Worm (Caenorhabditis elegans) whole organism, L1 larva: ENCODE measurements around the gene F09E10.7.

Experiments
- C04F5.9 ChIP-seq: sonication (generic microtip); optimal IDR thresholded peaks from 2 replicates; lab custom pipeline; 2016; ENCODE audit warnings: missing genetic modification characterization, missing compliant biosample characterization
- F16B12.6 ChIP-seq: fragments of 150-350 bp; optimal IDR thresholded peaks from 2 replicates; lab custom pipeline; 2014; ENCODE audit warnings: missing biosample characterization, missing genetic modification characterization
- Y116A8C.19 ChIP-seq: sonication (generic microtip); optimal IDR thresholded peaks from 2 replicates; lab custom pipeline; 2016; ENCODE audit warnings: missing compliant biosample characterization, missing genetic modification characterization, borderline replicate concordance
- aha-1 ChIP-seq: fragments of 150-350 bp; optimal IDR thresholded peaks from 2 replicates; lab custom pipeline; 2014; ENCODE audit warnings: missing biosample characterization, missing genetic modification characterization
- alr-1 ChIP-seq: fragments of 200-800 bp; sonication (Bioruptor generic); optimal IDR thresholded peaks from 2 replicates; lab custom pipeline; 2018; ENCODE audit warnings: borderline replicate concordance, mild to moderate bottlenecking, missing genetic modification characterization, missing compliant biosample characterization
- ama-1 ChIP-seq: fragments of 150-350 bp; optimal IDR thresholded peaks from 2 replicates; lab custom pipeline; 2014
- blmp-1 ChIP-seq: fragments of 150-350 bp; optimal IDR thresholded peaks from 2 replicates; lab custom pipeline; 2014; ENCODE audit warnings: missing biosample characterization, missing genetic modification characterization
- ceh-63 ChIP-seq: fragments of 200-800 bp; sonication (Bioruptor generic); optimal IDR thresholded peaks from 2 replicates; lab custom pipeline; 2018; ENCODE audit warnings: mild to moderate bottlenecking, missing genetic modification characterization, missing compliant biosample characterization
- ceh-82 ChIP-seq, 3 experiments: fragments of 150-350 bp in 1 of 3; sonication (generic microtip) in 2 of 3; optimal IDR thresholded peaks; 2 replicates each; lab custom pipeline; 2014 to 2017; ENCODE audit warnings: missing biosample characterization in 3 of 3, missing genetic modification characterization in 3 of 3
- ceh-88 ChIP-seq: fragments of 200-800 bp; sonication (Bioruptor generic); IDR thresholded peaks from 2 replicates; pipeline ENCODE4 v1.3.6; 2022; ENCODE audit warnings: missing genetic modification characterization, missing compliant biosample characterization
- ceh-90 ChIP-seq: sonication (generic microtip); optimal IDR thresholded peaks from 2 replicates; lab custom pipeline; 2016; ENCODE audit warnings: missing genetic modification characterization, missing compliant biosample characterization
- dpl-1 ChIP-seq, 3 experiments: fragments of 150-350 bp in 2 of 3; sonication (generic microtip) in 1 of 3; optimal IDR thresholded peaks; 2 replicates each; lab custom pipeline; 2014 to 2017; ENCODE audit warnings: missing biosample characterization in 3 of 3, missing genetic modification characterization in 3 of 3, missing genetic modification reagents in 3 of 3
- egl-13 ChIP-seq: sonication (generic microtip); optimal IDR thresholded peaks from 2 replicates; lab custom pipeline; 2016; ENCODE audit warnings: missing genotype, missing genetic modification reagents, missing genetic modification characterization, missing compliant biosample characterization
- elt-2 ChIP-seq: sonication (generic microtip); optimal IDR thresholded peaks from 2 replicates; lab custom pipeline; 2016; ENCODE audit warnings: missing genetic modification characterization, mild to moderate bottlenecking, inconsistent platforms, missing compliant biosample characterization, missing genetic modification reagents
- elt-3 ChIP-seq, 6 experiments: fragments of 150-350 bp in 1 of 6; sonication (generic microtip); optimal IDR thresholded peaks; 2 replicates each; lab custom pipeline; 2017 to 2018; ENCODE audit warnings: missing biosample characterization in 6 of 6, missing genetic modification characterization in 6 of 6, inconsistent platforms in 1 of 6
- ets-5 ChIP-seq: fragments of 200-800 bp; sonication (Bioruptor generic); IDR thresholded peaks from 2 replicates; pipeline ENCODE4 v1.3.6; 2022; ENCODE audit warnings: missing genetic modification characterization, missing compliant biosample characterization
- fkh-8 ChIP-seq: sonication (generic microtip); optimal IDR thresholded peaks from 2 replicates; lab custom pipeline; 2016; ENCODE audit warnings: mild to moderate bottlenecking, missing genetic modification characterization, missing compliant biosample characterization
- hlh-17 ChIP-seq: fragments of 200-800 bp; sonication (Bioruptor generic); optimal IDR thresholded peaks from 2 replicates; lab custom pipeline; 2018; ENCODE audit warnings: missing genetic modification characterization, mild to moderate bottlenecking, missing compliant biosample characterization, moderate library complexity, borderline replicate concordance
- isw-1 ChIP-seq: fragments of 200-800 bp; sonication (Bioruptor generic); IDR thresholded peaks from 2 replicates; pipeline ENCODE4 v1.3.6; 2022; ENCODE audit warnings: missing genetic modification characterization, missing compliant biosample characterization
- lin-14 ChIP-seq: fragments of 200-800 bp; sonication (Bioruptor generic); optimal IDR thresholded peaks from 2 replicates; lab custom pipeline; 2018; ENCODE audit warnings: mild to moderate bottlenecking, missing genetic modification characterization, moderate library complexity, missing compliant biosample characterization
- lin-15B ChIP-seq: fragments of 150-350 bp; sonication (generic microtip); optimal IDR thresholded peaks from 3 replicates; lab custom pipeline; 2014; ENCODE audit warnings: missing biosample characterization, missing genetic modification characterization
- lin-35 ChIP-seq, 2 experiments: fragments of 150-350 bp; optimal IDR thresholded peaks; 2 replicates each; lab custom pipeline; 2014; ENCODE audit warnings: missing biosample characterization in 2 of 2, missing genetic modification characterization in 2 of 2, missing genetic modification reagents in 2 of 2
- lin-39 ChIP-seq: fragments of 150-350 bp; optimal IDR thresholded peaks from 2 replicates; lab custom pipeline; 2014; ENCODE audit warnings: missing biosample characterization, missing genetic modification reagents, missing genetic modification characterization
- lir-3 ChIP-seq: sonication (generic microtip); optimal IDR thresholded peaks from 2 replicates; lab custom pipeline; 2016; ENCODE audit warnings: mild to moderate bottlenecking, missing genetic modification characterization, moderate library complexity, missing compliant biosample characterization; ENCODE audit not compliant: poor library complexity
- mab-9 ChIP-seq: fragments of 200-800 bp; sonication (Bioruptor generic); IDR thresholded peaks from 2 replicates; pipeline ENCODE4 v1.3.6; 2022; ENCODE audit warnings: missing genetic modification reagents, missing genetic modification characterization, missing compliant biosample characterization
- mdl-1 ChIP-seq, 2 experiments: fragments of 150-350 bp; optimal IDR thresholded peaks; 2 replicates each; lab custom pipeline; 2014 to 2017; ENCODE audit warnings: missing biosample characterization in 2 of 2, missing genetic modification characterization in 2 of 2, inconsistent platforms in 1 of 2
- mep-1 ChIP-seq: fragments of 150-350 bp; optimal IDR thresholded peaks from 2 replicates; lab custom pipeline; 2014; ENCODE audit warnings: missing biosample characterization, missing genetic modification characterization
- nhr-19 ChIP-seq: fragments of 200-800 bp; sonication (Bioruptor generic); conservative IDR thresholded peaks from 2 replicates; pipeline ENCODE4 v1.3.6; 2022; ENCODE audit warnings: missing genetic modification characterization, missing compliant biosample characterization
- nhr-28 ChIP-seq: fragments of 150-350 bp; optimal IDR thresholded peaks from 2 replicates; lab custom pipeline; 2014; ENCODE audit warnings: missing biosample characterization, missing genetic modification characterization
- nhr-71 ChIP-seq: sonication (generic microtip); optimal IDR thresholded peaks from 2 replicates; lab custom pipeline; 2016; ENCODE audit warnings: mild to moderate bottlenecking, missing genetic modification characterization, moderate library complexity, missing compliant biosample characterization
- nhr-76 ChIP-seq: sonication (generic microtip); optimal IDR thresholded peaks from 2 replicates; lab custom pipeline; 2017; ENCODE audit warnings: missing biosample characterization, missing genetic modification characterization
- nhr-77 ChIP-seq: fragments of 150-350 bp; optimal IDR thresholded peaks from 2 replicates; lab custom pipeline; 2014; ENCODE audit warnings: missing biosample characterization, missing genetic modification characterization
- nhr-85 ChIP-seq: sonication (generic microtip); peaks from one replicate; lab custom pipeline; 2016; ENCODE audit warnings: missing genetic modification characterization, inconsistent platforms, missing compliant biosample characterization
- pag-3 ChIP-seq: sonication (generic microtip); optimal IDR thresholded peaks from 2 replicates; lab custom pipeline; 2017; ENCODE audit warnings: missing genetic modification characterization, mild to moderate bottlenecking, missing compliant biosample characterization, antibody characterized with exemption, borderline replicate concordance; ENCODE audit not compliant: insufficient read depth
- pax-3 ChIP-seq: fragments of 200-800 bp; sonication (Bioruptor generic); optimal IDR thresholded peaks from 2 replicates; lab custom pipeline; 2018; ENCODE audit warnings: mild to moderate bottlenecking, missing genetic modification characterization, moderate library complexity, missing compliant biosample characterization
- rnt-1 ChIP-seq: sonication (generic microtip); optimal IDR thresholded peaks from 2 replicates; lab custom pipeline; 2016; ENCODE audit warnings: mild to moderate bottlenecking, missing genetic modification characterization, moderate library complexity, missing compliant biosample characterization
- skn-1 ChIP-seq: fragments of 150-350 bp; optimal IDR thresholded peaks from 2 replicates; lab custom pipeline; 2014; ENCODE audit warnings: missing biosample characterization, missing genetic modification characterization
- snpc-4 ChIP-seq: fragments of 150-350 bp; optimal IDR thresholded peaks from 2 replicates; lab custom pipeline; 2014; ENCODE audit warnings: missing biosample characterization, missing genetic modification characterization
- sox-4 ChIP-seq: sonication (generic microtip); optimal IDR thresholded peaks from 2 replicates; lab custom pipeline; 2016; ENCODE audit warnings: missing genetic modification characterization, missing compliant biosample characterization
- swsn-7 ChIP-seq: sonication (generic microtip); optimal IDR thresholded peaks from 2 replicates; lab custom pipeline; 2016; ENCODE audit warnings: missing genetic modification characterization, missing compliant biosample characterization
- unc-98 ChIP-seq: fragments of 200-800 bp; sonication (Bioruptor generic); IDR thresholded peaks from 2 replicates; pipeline ENCODE4 v1.3.6; 2022; ENCODE audit warnings: missing genetic modification characterization, missing compliant biosample characterization
- vab-15 ChIP-seq: sonication (generic microtip); optimal IDR thresholded peaks from 2 replicates; lab custom pipeline; 2017; ENCODE audit warnings: missing genotype, mild to moderate bottlenecking, missing genetic modification characterization, missing compliant biosample characterization
- xbp-1 ChIP-seq: sonication (generic microtip); optimal IDR thresholded peaks from 2 replicates; lab custom pipeline; 2016; ENCODE audit warnings: missing genetic modification characterization, missing compliant biosample characterization
- zag-1 ChIP-seq: fragments of 150-350 bp; optimal IDR thresholded peaks from 2 replicates; lab custom pipeline; 2014; ENCODE audit warnings: missing biosample characterization, missing genetic modification characterization
- zip-4 ChIP-seq: fragments of 200-800 bp; sonication (Bioruptor generic); optimal IDR thresholded peaks from 2 replicates; lab custom pipeline; 2018; ENCODE audit warnings: mild to moderate bottlenecking, missing genetic modification characterization, moderate library complexity, missing compliant biosample characterization
- ztf-4 ChIP-seq: fragments of 150-350 bp; optimal IDR thresholded peaks from 2 replicates; lab custom pipeline; 2014; ENCODE audit warnings: missing biosample characterization, missing genetic modification characterization

The F09E10.7 gene

DNA sequence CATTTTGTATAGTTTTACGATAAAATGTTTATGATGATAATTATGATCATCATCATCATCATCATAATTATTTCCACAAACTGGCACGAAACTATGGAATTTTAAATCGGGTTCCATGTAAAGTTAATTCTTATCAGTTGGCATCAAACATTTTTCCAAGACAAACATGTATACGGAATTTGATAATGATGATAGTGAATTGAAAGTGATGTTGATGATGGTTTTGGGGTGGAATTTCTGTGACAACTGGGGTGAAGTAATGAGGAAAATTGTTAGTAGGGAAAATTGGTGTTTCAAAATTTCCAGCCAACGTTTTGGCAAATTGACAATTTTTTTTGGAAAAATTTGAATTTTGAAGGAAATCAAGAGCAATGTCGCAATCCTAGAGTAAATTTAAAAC is 41.9 kb downstream of the F09E10.7 start:
- TF ChIP-seq ceh-82 (tag; optimal IDR thresholded peaks at IDR 0.05; lab: Kevin White, UChicago) (no peak), swsn-7 (tag; lab: Kevin White, UChicago) (no peak), ceh-90 (tag; lab: Kevin White, UChicago) (no peak), isw-1 (GFP tag; lab: Robert Waterston, UW) (no peak), egl-13 (tag; lab: Kevin White, UChicago) (no peak), blmp-1 (tag; lab: Kevin White, UChicago) (peak; percentile 51), vab-15 (tag; lab: Kevin White, UChicago) (no peak), hlh-17 (no peak)
- TF ChIP-seq, all 84 proteins: peak for 1

DNA sequence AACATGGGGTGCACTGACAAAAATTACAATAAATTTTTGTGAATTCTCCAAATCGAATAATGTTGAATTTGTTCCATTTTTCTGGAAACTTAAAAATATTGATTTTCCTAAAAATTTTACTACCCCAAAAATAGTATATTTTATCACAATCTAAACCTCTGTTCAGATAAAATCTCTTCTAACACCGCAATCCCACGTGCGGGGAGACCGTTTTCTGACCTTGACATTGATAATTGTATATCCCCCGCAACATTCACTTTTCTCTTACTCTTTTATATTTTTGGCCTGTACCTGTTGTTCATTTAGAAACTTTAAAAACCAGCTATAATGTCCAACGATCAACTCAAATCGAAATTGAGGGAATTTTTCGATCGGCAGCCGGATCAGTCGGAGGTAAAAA is 42.9 kb downstream of the F09E10.7 start, which contains the start of gene D1005.2:
Gene D1005.2 (plus strand): TSS at position 230 of the 400 bp plus-strand sequence.
- TF ChIP-seq zip-4 = no peak
- no peak for TF ChIP-seq ama-1
- TF ChIP-seq mdl-1 (tag; optimal IDR thresholded peaks at IDR 0.05; lab: Kevin White, UChicago) = peak in 1 of 2 experiments; percentile 32
- TF ChIP-seq C04F5.9 = no peak
- no peak for TF ChIP-seq ceh-82 (tag; optimal IDR thresholded peaks at IDR 0.05; lab: Kevin White, UChicago)
- no peak for TF ChIP-seq Y116A8C.19 (tag; lab: Kevin White, UChicago)
- TF ChIP-seq blmp-1 (tag; lab: Kevin White, UChicago) = peak; percentile 93
- no peak for TF ChIP-seq pag-3 (tag; lab: Kevin White, UChicago)
- TF ChIP-seq nhr-71 (tag; lab: Kevin White, UChicago) = no peak
- TF ChIP-seq snpc-4 (tag; lab: Kevin White, UChicago) = no peak
- TF ChIP-seq mep-1 = peak; percentile 6
- no peak for TF ChIP-seq mab-9
- no peak for TF ChIP-seq lin-39
- no peak for TF ChIP-seq lin-15B (tag; lab: Kevin White, UChicago)
- TF ChIP-seq pax-3 (tag; lab: Kevin White, UChicago) = no peak
- TF ChIP-seq alr-1 (tag; lab: Kevin White, UChicago) = no peak
- no peak for TF ChIP-seq ceh-88
- TF ChIP-seq ets-5 = no peak
- no peak for TF ChIP-seq xbp-1 (tag; lab: Kevin White, UChicago)
- TF ChIP-seq dpl-1 (GFP tag; optimal IDR thresholded peaks at IDR 0.05; lab: Kevin White, UChicago) = no peak
- no peak for TF ChIP-seq lir-3
- TF ChIP-seq ceh-63 (GFP tag; lab: Kevin White, UChicago) = no peak
- no peak for TF ChIP-seq unc-98 (GFP tag; lab: Robert Waterston, UW)
- no peak for TF ChIP-seq nhr-76 (tag; lab: Kevin White, UChicago)
- TF ChIP-seq lin-14 = peak; percentile 37
- no peak for TF ChIP-seq fkh-8
- TF ChIP-seq elt-3 (tag; optimal IDR thresholded peaks at IDR 0.05; lab: Kevin White, UChicago) = peak in 3 of 6 experiments; percentile 6 to 56 (median 37)
- TF ChIP-seq F16B12.6 (tag; lab: Kevin White, UChicago) = no peak
- TF ChIP-seq nhr-28 (tag; lab: Kevin White, UChicago) = no peak

DNA sequence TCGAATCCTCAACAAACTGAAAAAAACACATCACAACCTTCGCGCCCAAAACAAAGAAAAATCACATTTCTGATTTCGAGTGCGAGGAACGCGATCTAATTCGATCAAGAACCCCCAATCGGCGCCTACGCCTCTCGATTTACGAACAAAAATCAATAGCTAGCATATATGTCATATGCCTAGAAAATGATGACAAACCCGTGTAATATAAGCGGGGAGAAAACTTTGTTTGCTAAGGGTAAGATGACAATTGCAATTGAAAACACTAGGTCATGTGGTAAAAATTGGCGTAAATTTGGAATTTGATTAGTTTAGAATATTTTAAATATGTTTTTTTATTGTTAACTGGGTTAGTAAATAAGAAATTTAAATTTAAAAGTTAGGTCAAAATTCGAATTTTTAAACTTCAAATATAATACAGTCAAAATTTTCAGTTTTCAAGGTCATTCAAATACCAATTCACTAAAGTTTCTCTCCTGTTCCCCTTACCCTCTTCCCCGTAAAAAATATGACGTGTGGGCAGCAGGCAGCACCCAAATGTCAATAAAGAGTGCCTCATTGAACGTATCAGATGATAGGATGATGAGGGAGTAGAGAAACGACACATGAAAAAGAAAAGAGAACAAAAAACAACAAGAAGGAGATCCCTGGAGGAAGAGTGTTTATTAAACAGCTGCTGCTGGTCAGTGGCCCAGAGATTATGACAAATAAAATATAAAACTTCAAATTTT is 45.1 kb downstream of the F09E10.7 start:
- TF ChIP-seq zag-1 (tag; lab: Kevin White, UChicago) = no peak
- no peak for TF ChIP-seq lin-15B (tag; lab: Kevin White, UChicago)
- TF ChIP-seq mdl-1 (tag; optimal IDR thresholded peaks at IDR 0.05; lab: Kevin White, UChicago) = peak in 1 of 2 experiments; percentile 74
- peak; percentile 48; the same call in 1 of the 2 replicates for TF ChIP-seq nhr-19
- peak; percentile 23 for TF ChIP-seq nhr-77 (tag; lab: Kevin White, UChicago)
- peak; percentile 79 for TF ChIP-seq nhr-71 (tag; lab: Kevin White, UChicago)
- peak; percentile 30 for TF ChIP-seq snpc-4 (tag; lab: Kevin White, UChicago)
- TF ChIP-seq elt-2 = no peak
- peak; percentile 87 for TF ChIP-seq nhr-85
- TF ChIP-seq lin-39 = no peak
- TF ChIP-seq fkh-8 = no peak
- peak; percentile 100 for TF ChIP-seq skn-1 (tag; lab: Kevin White, UChicago)
- TF ChIP-seq C04F5.9 = no peak
- peak; percentile 61 for TF ChIP-seq rnt-1 (tag; lab: Kevin White, UChicago)
- no peak for TF ChIP-seq sox-4 (tag; lab: Kevin White, UChicago)
- TF ChIP-seq dpl-1 (GFP tag; optimal IDR thresholded peaks at IDR 0.05; lab: Kevin White, UChicago) = peak in 1 of 3 experiments; percentile 25
- TF ChIP-seq swsn-7 (tag; lab: Kevin White, UChicago) = peak; percentile 41
- peak; percentile 26 for TF ChIP-seq lir-3
- TF ChIP-seq xbp-1 (tag; lab: Kevin White, UChicago) = peak; percentile 7
- TF ChIP-seq mep-1 = peak; percentile 71
- TF ChIP-seq aha-1 = no peak
- peak; percentile 77 for TF ChIP-seq blmp-1 (tag; lab: Kevin White, UChicago)
- peak in 1 of 2 experiments; percentile 54 for TF ChIP-seq lin-35 (GFP tag; optimal IDR thresholded peaks at IDR 0.05; lab: Kevin White, UChicago)
- no peak for TF ChIP-seq pag-3 (tag; lab: Kevin White, UChicago)
- peak; percentile 52 for TF ChIP-seq ztf-4
